Worm (Caenorhabditis elegans) whole organism, L1 larva: ENCODE data around the gene acs-14.

Experiments
- C04F5.9 ChIP-seq: sonication (generic microtip); optimal IDR thresholded peaks from 2 replicates; lab custom pipeline; 2016; ENCODE audit warnings: missing genetic modification characterization, missing compliant biosample characterization
- C16A3.4 ChIP-seq: fragments of 150-350 bp; optimal IDR thresholded peaks from 2 replicates; lab custom pipeline; 2014; ENCODE audit warnings: missing biosample characterization, missing genetic modification characterization
- F16B12.6 ChIP-seq: fragments of 150-350 bp; optimal IDR thresholded peaks from 2 replicates; lab custom pipeline; 2014; ENCODE audit warnings: missing biosample characterization, missing genetic modification characterization
- Y116A8C.19 ChIP-seq: sonication (generic microtip); optimal IDR thresholded peaks from 2 replicates; lab custom pipeline; 2016; ENCODE audit warnings: missing compliant biosample characterization, missing genetic modification characterization, borderline replicate concordance
- alr-1 ChIP-seq: fragments of 200-800 bp; sonication (Bioruptor generic); optimal IDR thresholded peaks from 2 replicates; lab custom pipeline; 2018; ENCODE audit warnings: borderline replicate concordance, mild to moderate bottlenecking, missing genetic modification characterization, missing compliant biosample characterization
- aly-2 ChIP-seq: fragments of 150-350 bp; optimal IDR thresholded peaks from 2 replicates; lab custom pipeline; 2014; ENCODE audit warnings: missing biosample characterization, missing genetic modification characterization
- ama-1 ChIP-seq: fragments of 150-350 bp; optimal IDR thresholded peaks from 2 replicates; lab custom pipeline; 2014
- ceh-63 ChIP-seq: fragments of 200-800 bp; sonication (Bioruptor generic); optimal IDR thresholded peaks from 2 replicates; lab custom pipeline; 2018; ENCODE audit warnings: mild to moderate bottlenecking, missing genetic modification characterization, missing compliant biosample characterization
- ceh-8 ChIP-seq: fragments of 200-800 bp; sonication (Bioruptor generic); optimal IDR thresholded peaks from 2 replicates; lab custom pipeline; 2018; ENCODE audit warnings: mild to moderate bottlenecking, missing genetic modification characterization, moderate library complexity, missing compliant biosample characterization
- ceh-88 ChIP-seq: fragments of 200-800 bp; sonication (Bioruptor generic); IDR thresholded peaks from 2 replicates; pipeline ENCODE4 v1.3.6; 2022; ENCODE audit warnings: missing genetic modification characterization, missing compliant biosample characterization
- ceh-90 ChIP-seq: sonication (generic microtip); optimal IDR thresholded peaks from 2 replicates; lab custom pipeline; 2016; ENCODE audit warnings: missing genetic modification characterization, missing compliant biosample characterization
- dpl-1 ChIP-seq, 3 experiments: fragments of 150-350 bp in 2 of 3; sonication (generic microtip) in 1 of 3; optimal IDR thresholded peaks; 2 replicates each; lab custom pipeline; 2014 to 2017; ENCODE audit warnings: missing biosample characterization in 3 of 3, missing genetic modification characterization in 3 of 3, missing genetic modification reagents in 3 of 3
- efl-3 ChIP-seq: fragments of 200-800 bp; sonication (Bioruptor generic); optimal IDR thresholded peaks from 2 replicates; lab custom pipeline; 2018; ENCODE audit warnings: mild to moderate bottlenecking, missing genetic modification characterization, missing compliant biosample characterization
- egl-13 ChIP-seq: sonication (generic microtip); optimal IDR thresholded peaks from 2 replicates; lab custom pipeline; 2016; ENCODE audit warnings: missing genotype, missing genetic modification reagents, missing genetic modification characterization, missing compliant biosample characterization
- elt-2 ChIP-seq: sonication (generic microtip); optimal IDR thresholded peaks from 2 replicates; lab custom pipeline; 2016; ENCODE audit warnings: missing genetic modification characterization, mild to moderate bottlenecking, inconsistent platforms, missing compliant biosample characterization, missing genetic modification reagents
- elt-3 ChIP-seq, 6 experiments: fragments of 150-350 bp in 1 of 6; sonication (generic microtip); optimal IDR thresholded peaks; 2 replicates each; lab custom pipeline; 2017 to 2018; ENCODE audit warnings: missing biosample characterization in 6 of 6, missing genetic modification characterization in 6 of 6, inconsistent platforms in 1 of 6
- fkh-10 ChIP-seq: sonication (generic microtip); optimal IDR thresholded peaks from 2 replicates; lab custom pipeline; 2017; ENCODE audit warnings: missing biosample characterization, missing genetic modification reagents, missing genetic modification characterization
- fkh-8 ChIP-seq: sonication (generic microtip); optimal IDR thresholded peaks from 2 replicates; lab custom pipeline; 2016; ENCODE audit warnings: mild to moderate bottlenecking, missing genetic modification characterization, missing compliant biosample characterization
- fos-1 ChIP-seq: fragments of 150-350 bp; optimal IDR thresholded peaks from 2 replicates; lab custom pipeline; 2014; ENCODE audit warnings: missing biosample characterization, missing genetic modification characterization
- hpl-2 ChIP-seq: fragments of 150-350 bp; optimal IDR thresholded peaks from 2 replicates; lab custom pipeline; 2014; ENCODE audit warnings: missing biosample characterization, missing genetic modification reagents, missing genetic modification characterization
- isw-1 ChIP-seq: fragments of 200-800 bp; sonication (Bioruptor generic); IDR thresholded peaks from 2 replicates; pipeline ENCODE4 v1.3.6; 2022; ENCODE audit warnings: missing genetic modification characterization, missing compliant biosample characterization
- jun-1 ChIP-seq: fragments of 150-350 bp; optimal IDR thresholded peaks from 2 replicates; lab custom pipeline; 2014; ENCODE audit warnings: missing biosample characterization, missing genetic modification reagents, missing genetic modification characterization
- lin-13 ChIP-seq: fragments of 150-350 bp; optimal IDR thresholded peaks from 2 replicates; lab custom pipeline; 2014; ENCODE audit warnings: missing biosample characterization, missing genetic modification reagents, missing genetic modification characterization
- lin-14 ChIP-seq: fragments of 200-800 bp; sonication (Bioruptor generic); optimal IDR thresholded peaks from 2 replicates; lab custom pipeline; 2018; ENCODE audit warnings: mild to moderate bottlenecking, missing genetic modification characterization, moderate library complexity, missing compliant biosample characterization
- lin-15B ChIP-seq: fragments of 150-350 bp; sonication (generic microtip); optimal IDR thresholded peaks from 3 replicates; lab custom pipeline; 2014; ENCODE audit warnings: missing biosample characterization, missing genetic modification characterization
- lin-35 ChIP-seq, 2 experiments: fragments of 150-350 bp; optimal IDR thresholded peaks; 2 replicates each; lab custom pipeline; 2014; ENCODE audit warnings: missing biosample characterization in 2 of 2, missing genetic modification characterization in 2 of 2, missing genetic modification reagents in 2 of 2
- lin-39 ChIP-seq: fragments of 150-350 bp; optimal IDR thresholded peaks from 2 replicates; lab custom pipeline; 2014; ENCODE audit warnings: missing biosample characterization, missing genetic modification reagents, missing genetic modification characterization
- lsy-2 ChIP-seq, 2 experiments: fragments of 150-350 bp; optimal IDR thresholded peaks; 2 replicates each; lab custom pipeline; 2014; ENCODE audit warnings: missing biosample characterization in 2 of 2, missing genetic modification characterization in 2 of 2
- mab-9 ChIP-seq: fragments of 200-800 bp; sonication (Bioruptor generic); IDR thresholded peaks from 2 replicates; pipeline ENCODE4 v1.3.6; 2022; ENCODE audit warnings: missing genetic modification reagents, missing genetic modification characterization, missing compliant biosample characterization
- mdl-1 ChIP-seq, 2 experiments: fragments of 150-350 bp; optimal IDR thresholded peaks; 2 replicates each; lab custom pipeline; 2014 to 2017; ENCODE audit warnings: missing biosample characterization in 2 of 2, missing genetic modification characterization in 2 of 2, inconsistent platforms in 1 of 2
- mep-1 ChIP-seq: fragments of 150-350 bp; optimal IDR thresholded peaks from 2 replicates; lab custom pipeline; 2014; ENCODE audit warnings: missing biosample characterization, missing genetic modification characterization
- nhr-12 ChIP-seq: sonication (generic microtip); optimal IDR thresholded peaks from 2 replicates; lab custom pipeline; 2017; ENCODE audit warnings: missing biosample characterization, missing genetic modification characterization
- nhr-19 ChIP-seq: fragments of 200-800 bp; sonication (Bioruptor generic); conservative IDR thresholded peaks from 2 replicates; pipeline ENCODE4 v1.3.6; 2022; ENCODE audit warnings: missing genetic modification characterization, missing compliant biosample characterization
- nhr-20 ChIP-seq: sonication (generic microtip); optimal IDR thresholded peaks from 2 replicates; lab custom pipeline; 2016; ENCODE audit warnings: mild to moderate bottlenecking, missing genetic modification characterization, missing compliant biosample characterization
- nhr-237 ChIP-seq: fragments of 150-350 bp; optimal IDR thresholded peaks from 2 replicates; lab custom pipeline; 2014; ENCODE audit warnings: missing biosample characterization, missing genetic modification characterization
- nhr-28 ChIP-seq: fragments of 150-350 bp; optimal IDR thresholded peaks from 2 replicates; lab custom pipeline; 2014; ENCODE audit warnings: missing biosample characterization, missing genetic modification characterization
- nhr-47 ChIP-seq: sonication (generic microtip); optimal IDR thresholded peaks from 2 replicates; lab custom pipeline; 2016; ENCODE audit warnings: mild to moderate bottlenecking, missing genetic modification characterization, moderate library complexity, missing compliant biosample characterization
- nhr-71 ChIP-seq: sonication (generic microtip); optimal IDR thresholded peaks from 2 replicates; lab custom pipeline; 2016; ENCODE audit warnings: mild to moderate bottlenecking, missing genetic modification characterization, moderate library complexity, missing compliant biosample characterization
- nhr-76 ChIP-seq: sonication (generic microtip); optimal IDR thresholded peaks from 2 replicates; lab custom pipeline; 2017; ENCODE audit warnings: missing biosample characterization, missing genetic modification characterization
- nhr-84 ChIP-seq: sonication (generic microtip); optimal IDR thresholded peaks from 2 replicates; lab custom pipeline; 2017; ENCODE audit warnings: missing biosample characterization, missing genetic modification characterization
- pag-3 ChIP-seq: sonication (generic microtip); optimal IDR thresholded peaks from 2 replicates; lab custom pipeline; 2017; ENCODE audit warnings: missing genetic modification characterization, mild to moderate bottlenecking, missing compliant biosample characterization, antibody characterized with exemption, borderline replicate concordance; ENCODE audit not compliant: insufficient read depth
- pqm-1 ChIP-seq: sonication (generic microtip); optimal IDR thresholded peaks from 3 replicates; lab custom pipeline; 2017; ENCODE audit warnings: missing biosample characterization, missing genetic modification characterization
- skn-1 ChIP-seq: fragments of 150-350 bp; optimal IDR thresholded peaks from 2 replicates; lab custom pipeline; 2014; ENCODE audit warnings: missing biosample characterization, missing genetic modification characterization
- snpc-4 ChIP-seq: fragments of 150-350 bp; optimal IDR thresholded peaks from 2 replicates; lab custom pipeline; 2014; ENCODE audit warnings: missing biosample characterization, missing genetic modification characterization
- sptf-1 ChIP-seq: fragments of 150-350 bp; optimal IDR thresholded peaks from 2 replicates; lab custom pipeline; 2014; ENCODE audit warnings: missing biosample characterization, missing genetic modification characterization
- sup-37 ChIP-seq: fragments of 200-800 bp; sonication (Bioruptor generic); optimal IDR thresholded peaks from 2 replicates; lab custom pipeline; 2018; ENCODE audit warnings: mild to moderate bottlenecking, missing genetic modification characterization, missing compliant biosample characterization
- tbx-2 ChIP-seq: sonication (generic microtip); optimal IDR thresholded peaks from 2 replicates; lab custom pipeline; 2016; ENCODE audit warnings: missing genetic modification characterization, missing compliant biosample characterization
- unc-30 ChIP-seq: sonication (generic microtip); optimal IDR thresholded peaks from 2 replicates; lab custom pipeline; 2017; ENCODE audit warnings: missing biosample characterization, missing genetic modification characterization
- unc-62 ChIP-seq: fragments of 150-350 bp; optimal IDR thresholded peaks from 2 replicates; lab custom pipeline; 2014; ENCODE audit warnings: missing biosample characterization, missing genetic modification reagents, missing genetic modification characterization
- unc-86 ChIP-seq: sonication (generic microtip); optimal IDR thresholded peaks from 2 replicates; lab custom pipeline; 2016; ENCODE audit warnings: missing genetic modification characterization, missing compliant biosample characterization
- unc-98 ChIP-seq: fragments of 200-800 bp; sonication (Bioruptor generic); IDR thresholded peaks from 2 replicates; pipeline ENCODE4 v1.3.6; 2022; ENCODE audit warnings: missing genetic modification characterization, missing compliant biosample characterization
- zip-4 ChIP-seq: fragments of 200-800 bp; sonication (Bioruptor generic); optimal IDR thresholded peaks from 2 replicates; lab custom pipeline; 2018; ENCODE audit warnings: mild to moderate bottlenecking, missing genetic modification characterization, moderate library complexity, missing compliant biosample characterization
- ztf-11 ChIP-seq, 2 experiments: sonication (generic microtip); optimal IDR thresholded peaks; 2 replicates each; lab custom pipeline; 2016 to 2017; ENCODE audit warnings: missing genetic modification characterization in 2 of 2, missing biosample characterization in 1 of 2, missing compliant biosample characterization in 1 of 2
- ztf-4 ChIP-seq: fragments of 150-350 bp; optimal IDR thresholded peaks from 2 replicates; lab custom pipeline; 2014; ENCODE audit warnings: missing biosample characterization, missing genetic modification characterization

Gene acs-14

DNA sequence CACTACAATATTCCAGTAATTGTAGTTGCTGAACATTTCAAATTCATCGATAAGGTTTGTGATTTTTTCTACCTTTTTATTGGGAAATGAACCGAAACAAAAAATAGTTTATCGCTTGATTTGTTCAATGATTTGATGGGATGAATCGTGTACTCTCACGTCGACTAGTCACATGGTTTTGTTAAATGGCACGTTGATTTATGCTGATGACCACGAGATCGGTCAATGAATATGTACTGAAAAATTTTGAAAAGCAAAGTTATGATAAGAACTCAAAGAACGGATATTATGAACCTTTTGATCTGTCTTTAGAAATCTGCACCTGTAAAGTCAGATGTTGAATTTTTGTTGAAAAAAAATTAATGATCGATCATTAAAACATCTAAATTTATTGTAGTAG, 8.3 kb downstream of the acs-14 start:
- TF ChIP-seq ceh-88 (GFP tag; lab: Robert Waterston, UW) (0 out of 2 replicates have a peak, but pooled peaks have one; percentile 35), isw-1 (GFP tag; lab: Robert Waterston, UW) (no peak), nhr-71 (tag; lab: Kevin White, UChicago) (peak; percentile 89), lin-39 (tag; lab: Kevin White, UChicago) (no peak), nhr-12 (no peak), unc-30 (tag; lab: Kevin White, UChicago) (no peak), aly-2 (tag; lab: Kevin White, UChicago) (no peak), Y116A8C.19 (tag; lab: Kevin White, UChicago) (no peak), pqm-1 (tag; lab: Kevin White, UChicago) (no peak), fos-1 (tag; lab: Kevin White, UChicago) (no peak), nhr-20 (tag; lab: Kevin White, UChicago) (peak; percentile 94), C16A3.4 (tag; lab: Kevin White, UChicago) (peak; percentile 70), nhr-76 (tag; lab: Kevin White, UChicago) (no peak), lin-35 (GFP tag; optimal IDR thresholded peaks at IDR 0.05; lab: Kevin White, UChicago) (peak in 1 of 2 experiments; percentile 86), ztf-4 (tag; lab: Kevin White, UChicago) (no peak), fkh-8 (tag; lab: Kevin White, UChicago) (no peak), jun-1 (tag; lab: Kevin White, UChicago) (no peak), unc-98 (no peak), F16B12.6 (tag; lab: Kevin White, UChicago) (no peak), fkh-10 (GFP tag; lab: Kevin White, UChicago) (no peak), ztf-11 (tag; optimal IDR thresholded peaks at IDR 0.05; lab: Kevin White, UChicago) (no peak), ceh-63 (GFP tag; lab: Kevin White, UChicago) (no peak), skn-1 (no peak), egl-13 (tag; lab: Kevin White, UChicago) (no peak), pag-3 (no peak), ama-1 (lab: Kevin White, UChicago) (peak; percentile 41), nhr-84 (tag; lab: Kevin White, UChicago) (no peak), nhr-19 (GFP tag; lab: Robert Waterston, UW) (peak; percentile 95), dpl-1 (GFP tag; optimal IDR thresholded peaks at IDR 0.05; lab: Kevin White, UChicago) (peak in 1 of 3 experiments; percentile 58), ceh-8 (GFP tag; lab: Kevin White, UChicago) (no peak), zip-4 (GFP tag; lab: Kevin White, UChicago) (no peak), nhr-47 (tag; lab: Kevin White, UChicago) (peak; percentile 69), hpl-2 (peak; percentile 77), sptf-1 (tag; lab: Kevin White, UChicago) (no peak), elt-2 (tag; lab: Kevin White, UChicago) (peak; percentile 78), mep-1 (tag; lab: Kevin White, UChicago) (peak; percentile 56), tbx-2 (tag; lab: Kevin White, UChicago) (peak; percentile 78), unc-62 (GFP tag; lab: Kevin White, UChicago) (no peak), mab-9 (GFP tag; lab: Robert Waterston, UW) (peak; percentile 48; the same call in 1 of the 2 replicates), lin-15B (tag; lab: Kevin White, UChicago) (no peak), alr-1 (no peak), elt-3 (tag; optimal IDR thresholded peaks at IDR 0.05; lab: Kevin White, UChicago) (peak; percentile 33 to 100 (median 90)), nhr-28 (tag; lab: Kevin White, UChicago) (no peak), lin-14 (peak; percentile 85), efl-3 (no peak), C04F5.9 (tag; lab: Kevin White, UChicago) (no peak), nhr-237 (tag; lab: Kevin White, UChicago) (no peak), mdl-1 (tag; optimal IDR thresholded peaks at IDR 0.05; lab: Kevin White, UChicago) (peak in 1 of 2 experiments; percentile 85), ceh-90 (tag; lab: Kevin White, UChicago) (no peak), lsy-2 (tag; optimal IDR thresholded peaks at IDR 0.05; lab: Kevin White, UChicago) (peak; percentile 15 to 60), unc-86 (tag; lab: Kevin White, UChicago) (no peak), snpc-4 (tag; lab: Kevin White, UChicago) (no peak), lin-13 (GFP tag; lab: Kevin White, UChicago) (peak; percentile 36), sup-37 (GFP tag; lab: Kevin White, UChicago) (no peak)
